Worm (Caenorhabditis elegans): ENCODE data around the gene set-6.

set-6 gene

ce11 chrX:11993327-11993726, 18.8 kb upstream of the set-6 start (continued):
- peak in 1 of 3 experiments; percentile 24 for TF ChIP-seq lin-35 (GFP tag; optimal IDR thresholded peaks at IDR 0.05)
- peak; percentile 79 for TF ChIP-seq lin-26 (GFP tag; IDR thresholded peaks at IDR 0.05)
- no peak for TF ChIP-seq egl-18 (GFP tag; IDR thresholded peaks at IDR 0.05)
- TF ChIP-seq madf-6 (GFP tag; IDR thresholded peaks at IDR 0.05): no peak; the same call in 1 of the 2 replicates
- peak; percentile 54 for TF ChIP-seq rcor-1 (GFP tag; IDR thresholded peaks at IDR 0.05)
- TF ChIP-seq nfyb-1 (GFP tag; IDR thresholded peaks at IDR 0.05): 0 out of 2 replicates have a peak, but pooled peaks have one; percentile 32
- no peak for TF ChIP-seq lir-1 (GFP tag; conservative IDR thresholded peaks at IDR 0.05)
- no peak for TF ChIP-seq ztf-28 (GFP tag; IDR thresholded peaks at IDR 0.05)
- TF ChIP-seq hsf-1 (GFP tag; IDR thresholded peaks at IDR 0.05): no peak
- peak; percentile 76 for TF ChIP-seq D2030.7 (GFP tag; IDR thresholded peaks at IDR 0.05)
- TF ChIP-seq tlf-1 (GFP tag; optimal IDR thresholded peaks at IDR 0.05): no peak
- 0 out of 2 replicates have a peak, but pooled peaks have one; percentile 17 for TF ChIP-seq Y56A3A.18 (GFP tag; IDR thresholded peaks at IDR 0.05)
- TF ChIP-seq rpc-1 (optimal IDR thresholded peaks at IDR 0.05): peak; percentile 70
- peak; percentile 81 for TF ChIP-seq rpc-1 (tag; optimal IDR thresholded peaks at IDR 0.05)
- TF ChIP-seq aptf-2 (GFP tag; conservative IDR thresholded peaks at IDR 0.05): no peak
- TF ChIP-seq ceh-40 (GFP tag; IDR thresholded peaks at IDR 0.05): 0 out of 2 replicates have a peak, but pooled peaks have one; percentile 41
- peak; percentile 83 for TF ChIP-seq pbrm-1 (GFP tag; IDR thresholded peaks at IDR 0.05)
- TF ChIP-seq nhr-90 (tag; optimal IDR thresholded peaks at IDR 0.05): peak; percentile 66
- TF ChIP-seq hlh-12 (tag; optimal IDR thresholded peaks at IDR 0.05): peak; percentile 35
- TF ChIP-seq mcd-1 (GFP tag; IDR thresholded peaks at IDR 0.05): 0 out of 2 replicates have a peak, but pooled peaks have one; percentile 20
- peak; percentile 22 for TF ChIP-seq snpc-1.3 (tag; optimal IDR thresholded peaks at IDR 0.05; ENCODE audit: insufficient read depth)
- TF ChIP-seq die-1 (tag; optimal IDR thresholded peaks at IDR 0.05): peak; percentile 59

ce11 chrX:11992778-11993177, 18.3 kb upstream of the set-6 start:
- TF ChIP-seq B0336.3 (GFP tag; IDR thresholded peaks at IDR 0.05): no peak

- no peak for TF ChIP-seq hlh-26 (GFP tag; conservative IDR thresholded peaks at IDR 0.05)
- TF ChIP-seq hmg-1.2 (GFP tag; IDR thresholded peaks at IDR 0.05): peak; percentile 18; the same call in 1 of the 2 replicates
These were observed 17.8 kb upstream of the set-6 start for ce11 chrX:11992246-11992645.

ce11 chrX:11987900-11988364, 13.5 kb upstream of the set-6 start, which contains the start of gene C49F5.6:
TSS of gene C49F5.6 (plus strand) at chrX:11988314.
- TF ChIP-seq madf-3 (GFP tag; IDR thresholded peaks at IDR 0.05) (0 out of 2 replicates have a peak, but pooled peaks have one; percentile 44), aptf-3 (GFP tag; IDR thresholded peaks at IDR 0.05) (no peak), dpff-1 (tag; optimal IDR thresholded peaks at IDR 0.05) (no peak), tlf-1 (GFP tag; optimal IDR thresholded peaks at IDR 0.05) (no peak), madf-6 (GFP tag; IDR thresholded peaks at IDR 0.05) (peak; percentile 79), repo-1 (tag; optimal IDR thresholded peaks at IDR 0.05) (no peak), dpl-1 (GFP tag; optimal IDR thresholded peaks at IDR 0.05) (no peak), aptf-2 (GFP tag; conservative IDR thresholded peaks at IDR 0.05) (peak; percentile 76), madf-8 (GFP tag; conservative IDR thresholded peaks at IDR 0.05) (0 out of 2 replicates have a peak, but pooled peaks have one; percentile 31), fkh-3 (tag; optimal IDR thresholded peaks at IDR 0.05) (no peak), efl-1 (GFP tag; optimal IDR thresholded peaks at IDR 0.05) (peak; percentile 89)

- TF ChIP-seq ets-4 (GFP tag; optimal IDR thresholded peaks at IDR 0.05) (no peak), B0261.1 (tag; optimal IDR thresholded peaks at IDR 0.05) (no peak), hrde-1 (tag; optimal IDR thresholded peaks at IDR 0.05; ENCODE audit: borderline replicate concordance) (no peak), unc-130 (GFP tag; optimal IDR thresholded peaks at IDR 0.05) (no peak), rpc-1 (optimal IDR thresholded peaks at IDR 0.05) (no peak), rpc-1 (tag; optimal IDR thresholded peaks at IDR 0.05) (no peak), ekl-4 (GFP tag; IDR thresholded peaks at IDR 0.05) (no peak), snpc-1.1 (tag; optimal IDR thresholded peaks at IDR 0.05; ENCODE audit: insufficient read depth) (no peak), nfyb-1 (GFP tag; IDR thresholded peaks at IDR 0.05) (no peak), efl-1 (GFP tag; optimal IDR thresholded peaks at IDR 0.05) (no peak), gei-17 (GFP tag; optimal IDR thresholded peaks at IDR 0.05) (no peak), tbx-9 (tag; optimal IDR thresholded peaks at IDR 0.05; ENCODE audit: borderline replicate concordance) (no peak), ceh-27 (GFP tag; optimal IDR thresholded peaks at IDR 0.05) (no peak), lin-35 (GFP tag; optimal IDR thresholded peaks at IDR 0.05) (no peak)
These were observed 11.4 kb upstream of the set-6 start, which contains the start of gene C49F5.5 for ce11 chrX:11985887-11986286. TSS of gene C49F5.5 (plus strand) at chrX:11986187.

All from whole organism, young adult.